Worm (Caenorhabditis elegans) whole organism, L4 larva: Measurements from ENCODE around the gene Y46G5A.14.

Source experiments
- R02D3.7 ChIP-seq: fragments of 150-350 bp; sonication (generic microtip); optimal IDR thresholded peaks from 3 replicates; lab custom pipeline; 2014; ENCODE audit warnings: missing biosample characterization, missing genetic modification characterization
- aly-2 ChIP-seq: sonication (generic microtip); optimal IDR thresholded peaks from 2 replicates; lab custom pipeline; 2018; ENCODE audit warnings: missing biosample characterization, missing genetic modification characterization
- daf-12 ChIP-seq: fragments of 150-350 bp; optimal IDR thresholded peaks from 2 replicates; lab custom pipeline; 2014; ENCODE audit warnings: missing biosample characterization, missing genetic modification reagents, missing genetic modification characterization
- dmd-8 ChIP-seq: fragments of 200-800 bp; sonication (Bioruptor generic); IDR thresholded peaks from 2 replicates; pipeline ENCODE4 v1.3.6; 2022; ENCODE audit warnings: missing genetic modification characterization, missing compliant biosample characterization
- fos-1 ChIP-seq: fragments of 150-350 bp; optimal IDR thresholded peaks from 2 replicates; lab custom pipeline; 2014; ENCODE audit warnings: missing biosample characterization, missing genetic modification characterization
- lsy-2 ChIP-seq, 2 experiments: fragments of 150-350 bp in 1 of 2; sonication (generic microtip) in 1 of 2; optimal IDR thresholded peaks; 2 replicates each; lab custom pipeline; 2014 to 2017; ENCODE audit warnings: missing biosample characterization in 2 of 2, missing genetic modification characterization in 2 of 2
- madf-9 ChIP-seq: fragments of 200-800 bp; sonication (Bioruptor generic); conservative IDR thresholded peaks from 2 replicates; pipeline ENCODE4 v1.3.6; 2022; ENCODE audit warnings: missing genetic modification reagents, missing genetic modification characterization, missing compliant biosample characterization
- nhr-237 ChIP-seq: sonication (generic microtip); optimal IDR thresholded peaks from 2 replicates; lab custom pipeline; 2017; ENCODE audit warnings: missing biosample characterization, missing genetic modification characterization
- nhr-28 ChIP-seq: fragments of 150-350 bp; optimal IDR thresholded peaks from 2 replicates; lab custom pipeline; 2014; ENCODE audit warnings: missing biosample characterization, missing genetic modification characterization
- sdz-12 ChIP-seq: fragments of 200-800 bp; sonication (Bioruptor generic); optimal IDR thresholded peaks from 2 replicates; lab custom pipeline; 2018; ENCODE audit warnings: mild to moderate bottlenecking, missing genetic modification characterization, missing compliant biosample characterization
- unc-39 ChIP-seq: sonication (generic microtip); optimal IDR thresholded peaks from 2 replicates; lab custom pipeline; 2017; ENCODE audit warnings: missing biosample characterization, missing genetic modification characterization
- zfp-2 ChIP-seq: sonication (generic microtip); optimal IDR thresholded peaks from 2 replicates; lab custom pipeline; 2016; ENCODE audit warnings: mild to moderate bottlenecking, missing genetic modification characterization, missing compliant biosample characterization

DNA sequence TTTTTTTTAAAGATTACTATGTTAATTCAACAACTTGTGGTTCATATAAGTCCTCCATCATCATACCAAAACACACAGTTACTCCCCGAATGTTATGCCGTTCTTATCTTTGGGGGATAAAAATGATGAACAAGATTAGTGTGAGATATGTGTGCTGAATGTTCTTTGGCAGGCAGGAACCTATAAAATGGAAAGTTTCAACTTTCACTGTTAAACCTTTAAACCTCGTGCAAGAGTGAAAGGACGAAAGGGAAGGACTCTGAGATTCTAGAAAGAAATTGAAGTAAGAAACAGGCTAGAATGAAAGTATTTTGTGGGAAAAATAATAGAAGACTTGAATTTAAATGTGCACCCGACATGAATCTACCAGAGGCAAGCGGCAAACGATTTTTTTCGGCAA lies 45.5 kb downstream of the Y46G5A.14 start:
- TF ChIP-seq nhr-28 (tag; lab: Kevin White, UChicago) (no peak), lsy-2 (tag; optimal IDR thresholded peaks at IDR 0.05; lab: Kevin White, UChicago) (no peak), fos-1 (no peak), madf-9 (no peak), sdz-12 (no peak), zfp-2 (tag; lab: Kevin White, UChicago) (no peak), aly-2 (tag; lab: Kevin White, UChicago) (no peak), dmd-8 (GFP tag; lab: Robert Waterston, UW) (no peak), R02D3.7 (no peak), daf-12 (tag; lab: Kevin White, UChicago) (no peak), unc-39 (no peak), nhr-237 (tag; lab: Kevin White, UChicago) (no peak)
